Worm (Caenorhabditis elegans) whole organism, L4 larva: Measurements from ENCODE around the gene acp-2.
A peak's percentile ranks its signal among the peaks of the same experiment; 100 is the strongest.

Experiments used
- F49E8.2 ChIP-seq: sonication (generic microtip); optimal IDR thresholded peaks from 2 replicates; lab custom pipeline; 2016; ENCODE audit warnings: missing compliant biosample characterization, mild to moderate bottlenecking, missing genetic modification characterization, borderline replicate concordance
- T20F7.1 ChIP-seq: fragments of 200-800 bp; sonication (Bioruptor generic); optimal IDR thresholded peaks from 2 replicates; lab custom pipeline; 2018; ENCODE audit warnings: mild to moderate bottlenecking, missing genetic modification characterization, missing compliant biosample characterization
- T26A8.4 ChIP-seq: fragments of 200-800 bp; sonication (Bioruptor generic); IDR thresholded peaks from 2 replicates; pipeline ENCODE4 v1.3.6; 2022; ENCODE audit warnings: missing genetic modification characterization, missing compliant biosample characterization
- ZK546.5 ChIP-seq, 2 experiments: sonication (generic microtip); optimal IDR thresholded peaks; 2 replicates each; lab custom pipeline; 2017; ENCODE audit warnings: missing biosample characterization in 2 of 2, missing genetic modification characterization in 2 of 2
- aha-1 ChIP-seq: fragments of 150-350 bp; peaks from one replicate; lab custom pipeline; 2014; ENCODE audit warnings: missing biosample characterization, missing genetic modification characterization
- aly-2 ChIP-seq: sonication (generic microtip); optimal IDR thresholded peaks from 2 replicates; lab custom pipeline; 2018; ENCODE audit warnings: missing biosample characterization, missing genetic modification characterization
- ceh-20 ChIP-seq: fragments of 200-800 bp; sonication (Bioruptor generic); IDR thresholded peaks from 2 replicates; pipeline ENCODE4 v1.3.6; 2022; ENCODE audit warnings: missing genetic modification reagents, missing genetic modification characterization, missing compliant biosample characterization
- cey-2 ChIP-seq: sonication (generic microtip); optimal IDR thresholded peaks from 3 replicates; lab custom pipeline; 2017; ENCODE audit warnings: missing genetic modification characterization, mild to moderate bottlenecking, missing compliant biosample characterization, antibody characterized with exemption, borderline replicate concordance; ENCODE audit not compliant: insufficient read depth
- daf-16 ChIP-seq, 3 experiments: sonication (generic microtip); optimal IDR thresholded peaks; 2 replicates each; lab custom pipeline; 2016 to 2017; ENCODE audit warnings: missing genetic modification characterization in 3 of 3, missing genetic modification reagents in 3 of 3, mild to moderate bottlenecking in 2 of 3, missing compliant biosample characterization in 2 of 3, missing biosample characterization in 1 of 3, moderate library complexity in 1 of 3
- dpl-1 ChIP-seq: fragments of 150-350 bp; optimal IDR thresholded peaks from 2 replicates; lab custom pipeline; 2014; ENCODE audit warnings: missing biosample characterization, missing genetic modification reagents, missing genetic modification characterization
- egl-43 ChIP-seq: fragments of 200-800 bp; sonication (Bioruptor generic); IDR thresholded peaks from 2 replicates; pipeline ENCODE4 v1.3.6; 2022; ENCODE audit warnings: missing genetic modification reagents, missing genetic modification characterization, missing compliant biosample characterization
- fos-1 ChIP-seq: fragments of 150-350 bp; optimal IDR thresholded peaks from 2 replicates; lab custom pipeline; 2014; ENCODE audit warnings: missing biosample characterization, missing genetic modification characterization
- hmg-1.1 ChIP-seq: fragments of 200-800 bp; sonication (Bioruptor generic); IDR thresholded peaks from 2 replicates; pipeline ENCODE4 v1.3.6; 2022; ENCODE audit warnings: missing genetic modification reagents, missing genetic modification characterization, missing compliant biosample characterization
- lin-1 ChIP-seq: fragments of 200-800 bp; sonication (Bioruptor generic); IDR thresholded peaks from 2 replicates; pipeline ENCODE4 v1.3.6; 2022; ENCODE audit warnings: missing genetic modification reagents, missing genetic modification characterization, missing compliant biosample characterization
- lin-38 ChIP-seq: fragments of 200-800 bp; sonication (Bioruptor generic); IDR thresholded peaks from 2 replicates; pipeline ENCODE4 v1.3.6; 2022; ENCODE audit warnings: missing genetic modification reagents, missing genetic modification characterization, missing compliant biosample characterization
- lsy-2 ChIP-seq, 2 experiments: fragments of 150-350 bp in 1 of 2; sonication (generic microtip) in 1 of 2; optimal IDR thresholded peaks; 2 replicates each; lab custom pipeline; 2014 to 2017; ENCODE audit warnings: missing biosample characterization in 2 of 2, missing genetic modification characterization in 2 of 2
- mdt-29 ChIP-seq: fragments of 200-800 bp; sonication (Bioruptor generic); IDR thresholded peaks from 2 replicates; pipeline ENCODE4 v1.3.6; 2022; ENCODE audit warnings: missing genetic modification reagents, missing genetic modification characterization, missing compliant biosample characterization
- mes-2 ChIP-seq: sonication (generic microtip); optimal IDR thresholded peaks from 2 replicates; lab custom pipeline; 2016; ENCODE audit warnings: missing genotype, mild to moderate bottlenecking, missing genetic modification characterization, missing compliant biosample characterization; ENCODE audit not compliant: poor library complexity, severe bottlenecking
- mxl-3 ChIP-seq: fragments of 200-800 bp; sonication (Bioruptor generic); optimal IDR thresholded peaks from 2 replicates; lab custom pipeline; 2018; ENCODE audit warnings: mild to moderate bottlenecking, missing genetic modification characterization, missing compliant biosample characterization
- nhr-10 ChIP-seq: fragments of 150-350 bp; optimal IDR thresholded peaks from 2 replicates; lab custom pipeline; 2014; ENCODE audit warnings: missing biosample characterization, missing genetic modification characterization
- nhr-111 ChIP-seq: fragments of 200-800 bp; sonication (Bioruptor generic); optimal IDR thresholded peaks from 2 replicates; lab custom pipeline; 2018; ENCODE audit warnings: mild to moderate bottlenecking, missing genetic modification characterization, missing compliant biosample characterization
- nhr-28 ChIP-seq: fragments of 150-350 bp; optimal IDR thresholded peaks from 2 replicates; lab custom pipeline; 2014; ENCODE audit warnings: missing biosample characterization, missing genetic modification characterization
- nhr-41 ChIP-seq: fragments of 200-800 bp; sonication (Bioruptor generic); IDR thresholded peaks from 2 replicates; pipeline ENCODE4 v1.3.6; 2022; ENCODE audit warnings: missing genetic modification reagents, missing genetic modification characterization, missing compliant biosample characterization
- nhr-6 ChIP-seq: fragments of 150-350 bp; optimal IDR thresholded peaks from 2 replicates; lab custom pipeline; 2014; ENCODE audit warnings: missing biosample characterization, missing genetic modification characterization
- pha-4 ChIP-seq, 2 experiments: fragments of 150-350 bp in 1 of 2; fragments of 200-800 bp in 1 of 2; sonication (Bioruptor generic) in 1 of 2; IDR thresholded peaks in 1 of 2; optimal IDR thresholded peaks in 1 of 2; 2 replicates each; pipeline versions ENCODE4 v1.3.6 to Lab custom; 2014 to 2022; ENCODE audit warnings: missing genetic modification characterization in 2 of 2, missing genetic modification reagents in 2 of 2, missing biosample characterization in 1 of 2, missing compliant biosample characterization in 1 of 2
- set-16 ChIP-seq: fragments of 200-800 bp; sonication (Bioruptor generic); IDR thresholded peaks from 2 replicates; pipeline ENCODE4 v1.3.6; 2022; ENCODE audit warnings: missing genetic modification reagents, missing genetic modification characterization, missing compliant biosample characterization
- spr-1 ChIP-seq: sonication (generic microtip); optimal IDR thresholded peaks from 2 replicates; lab custom pipeline; 2016; ENCODE audit warnings: mild to moderate bottlenecking, missing genetic modification characterization, missing compliant biosample characterization
- tag-97 ChIP-seq: fragments of 200-800 bp; sonication (Bioruptor generic); IDR thresholded peaks from 2 replicates; pipeline ENCODE4 v1.3.6; 2022; ENCODE audit warnings: missing genetic modification characterization, missing compliant biosample characterization
- tra-1 ChIP-seq: fragments of 200-800 bp; sonication (Bioruptor generic); IDR thresholded peaks from 2 replicates; pipeline ENCODE4 v1.3.6; 2022; ENCODE audit warnings: missing genetic modification reagents, missing genetic modification characterization, missing compliant biosample characterization
- unc-130 ChIP-seq: sonication (generic microtip); optimal IDR thresholded peaks from 2 replicates; lab custom pipeline; 2016; ENCODE audit warnings: missing genetic modification reagents, missing genetic modification characterization, missing compliant biosample characterization
- unc-39 ChIP-seq: sonication (generic microtip); optimal IDR thresholded peaks from 2 replicates; lab custom pipeline; 2017; ENCODE audit warnings: missing biosample characterization, missing genetic modification characterization
- unc-62 ChIP-seq, 3 experiments: fragments of 150-350 bp in 1 of 3; sonication (generic microtip); optimal IDR thresholded peaks in 2 of 3; peaks in 1 of 3; 1 replicate in 1 of 3; 2 replicates in 2 of 3; lab custom pipeline; 2014 to 2017; ENCODE audit warnings: missing biosample characterization in 3 of 3, missing genetic modification characterization in 3 of 3, missing genetic modification reagents in 3 of 3, missing genotype in 1 of 3
- ztf-11 ChIP-seq: fragments of 150-350 bp; optimal IDR thresholded peaks from 2 replicates; lab custom pipeline; 2014; ENCODE audit warnings: missing biosample characterization, missing genetic modification characterization

The acp-2 gene

ce11 chrII:8437035-8437434 is 5.2 kb upstream of the acp-2 start, which contains the start of gene acp-3:
Gene acp-3 (minus strand): TSS chrII:8437135.
- TF ChIP-seq aha-1 (tag; lab: Kevin White, UChicago) = peak; percentile 84
- TF ChIP-seq tra-1 (GFP tag; lab: Robert Waterston, UW) = no peak
- peak in 1 of 2 experiments; percentile 68 for TF ChIP-seq unc-62 (GFP tag; optimal IDR thresholded peaks at IDR 0.05 in 1 of 2; lab: Kevin White, UChicago)
- TF ChIP-seq unc-62 (tag; optimal IDR thresholded peaks at IDR 0.05; lab: Kevin White, UChicago) = no peak

ce11 chrII:8435005-8435404 is 3.2 kb upstream of the acp-2 start, which contains the start of gene acp-4:
Gene acp-4 (minus strand): TSS chrII:8435105.
- TF ChIP-seq ceh-20 (GFP tag; lab: Robert Waterston, UW) (no peak), unc-39 (tag; lab: Kevin White, UChicago) (no peak), lin-1 (GFP tag; lab: Robert Waterston, UW) (no peak), spr-1 (tag; lab: Kevin White, UChicago) (no peak), nhr-6 (no peak), ZK546.5 (tag; optimal IDR thresholded peaks at IDR 0.05; lab: Kevin White, UChicago) (no peak), pha-4 (GFP tag; IDR thresholded peaks at IDR 0.05; lab: Robert Waterston, UW) (no peak), pha-4 (tag; optimal IDR thresholded peaks at IDR 0.05; lab: Kevin White, UChicago) (no peak), mdt-29 (GFP tag; lab: Robert Waterston, UW) (no peak), cey-2 (no peak), F49E8.2 (tag; lab: Kevin White, UChicago) (no peak), mes-2 (no peak), lin-38 (no peak), hmg-1.1 (no peak), aly-2 (tag; lab: Kevin White, UChicago) (no peak), mxl-3 (no peak), fos-1 (tag; lab: Kevin White, UChicago) (no peak)

- no peak for TF ChIP-seq nhr-41
- TF ChIP-seq tag-97 (GFP tag; lab: Robert Waterston, UW) = no peak
- TF ChIP-seq T20F7.1 = no peak
- TF ChIP-seq mdt-29 (GFP tag; lab: Robert Waterston, UW) = no peak
- TF ChIP-seq nhr-28 (tag; lab: Kevin White, UChicago) = peak; percentile 19
- peak; percentile 14 for TF ChIP-seq unc-130 (GFP tag; lab: Kevin White, UChicago)
- TF ChIP-seq daf-16 (GFP tag; optimal IDR thresholded peaks at IDR 0.05; lab: Kevin White, UChicago) = no peak
- TF ChIP-seq daf-16 (tag; optimal IDR thresholded peaks at IDR 0.05; lab: Kevin White, UChicago) = peak; percentile 8
- peak in 1 of 2 experiments; percentile 43 for TF ChIP-seq lsy-2 (tag; optimal IDR thresholded peaks at IDR 0.05; lab: Kevin White, UChicago)
- TF ChIP-seq aha-1 (tag; lab: Kevin White, UChicago) = peak; percentile 76
- TF ChIP-seq T26A8.4 (GFP tag; lab: Robert Waterston, UW) = no peak
- peak; percentile 7 for TF ChIP-seq mxl-3
- no peak for TF ChIP-seq nhr-111 (GFP tag; lab: Kevin White, UChicago)
- peak; percentile 36; the same call in 1 of the 2 replicates for TF ChIP-seq hmg-1.1
- no peak for TF ChIP-seq set-16 (GFP tag; lab: Robert Waterston, UW)
- TF ChIP-seq egl-43 (GFP tag; lab: Robert Waterston, UW) = no peak
- peak; percentile 52 for TF ChIP-seq F49E8.2 (tag; lab: Kevin White, UChicago)
- peak; percentile 24 for TF ChIP-seq dpl-1 (GFP tag; lab: Kevin White, UChicago)
- no peak for TF ChIP-seq ztf-11 (tag; lab: Kevin White, UChicago)
- no peak for TF ChIP-seq nhr-10 (tag; lab: Kevin White, UChicago)
These were observed 2.6 kb downstream of the acp-2 start for ce11 chrII:8428947-8429919.
